Worm (Caenorhabditis elegans) whole organism, midembryonic: ENCODE measurements around the gene lin-3.
A peak's percentile ranks its signal among the peaks of the same experiment; 100 is the strongest.

Experiments
- T22C8.4 ChIP-seq: fragments of 200-800 bp; sonication (Bioruptor generic); IDR thresholded peaks from 2 replicates; pipeline ENCODE4 v1.3.6; 2022; ENCODE audit warnings: missing genetic modification characterization, missing compliant biosample characterization
- flt-1 ChIP-seq: fragments of 200-800 bp; sonication (Bioruptor generic); IDR thresholded peaks from 2 replicates; pipeline ENCODE4 v1.3.6; 2022; ENCODE audit warnings: missing genetic modification characterization, missing compliant biosample characterization
- klf-2 ChIP-seq: fragments of 200-800 bp; sonication (Bioruptor generic); conservative IDR thresholded peaks from 2 replicates; pipeline ENCODE4 v1.3.6; 2022; ENCODE audit warnings: missing genetic modification reagents, missing genetic modification characterization, missing compliant biosample characterization
- med-1 ChIP-seq: sonication (generic microtip); optimal IDR thresholded peaks from 2 replicates; lab custom pipeline; 2017; ENCODE audit warnings: missing genetic modification characterization, mild to moderate bottlenecking, missing compliant biosample characterization, antibody characterized with exemption, missing genetic modification reagents; ENCODE audit not compliant: insufficient read depth

ce11 chrIV:11026648-11027047 is 27.5 kb upstream of the lin-3 start:
- TF ChIP-seq med-1 (no peak), klf-2 (no peak), T22C8.4 (GFP tag; lab: Robert Waterston, UW) (0 out of 2 replicates have a peak, but pooled peaks have one; percentile 11), flt-1 (GFP tag; lab: Robert Waterston, UW) (no peak)
